Fruit fly (Drosophila melanogaster) whole organism, embryonic: ENCODE results near the gene CG34348.

Source experiments
- Ada2b ChIP-seq: fragments of 200-800 bp; sonication (Bioruptor generic); IDR thresholded peaks from 2 replicates; pipeline ENCODE4 v1.3.6; 2022; ENCODE audit warnings: missing biosample characterization, missing genetic modification characterization
- Atf-2 ChIP-seq: fragments of 200-800 bp; sonication (Bioruptor generic); optimal IDR thresholded peaks from 2 replicates; lab custom pipeline; 2016; ENCODE audit warnings: missing biosample characterization, missing genetic modification characterization
- Bdp1 ChIP-seq: fragments of 200-800 bp; sonication (Bioruptor generic); optimal IDR thresholded peaks from 3 replicates; lab custom pipeline; 2016; ENCODE audit warnings: missing biosample characterization, missing genetic modification characterization
- CG10267 ChIP-seq: fragments of 200-800 bp; sonication (Bioruptor generic); optimal IDR thresholded peaks from 2 replicates; lab custom pipeline; 2018; ENCODE audit warnings: missing biosample characterization, mild to moderate bottlenecking, missing genetic modification characterization, moderate library complexity
- CG12769 ChIP-seq: fragments of 200-800 bp; sonication (Bioruptor generic); optimal IDR thresholded peaks from 2 replicates; lab custom pipeline; 2019; ENCODE audit warnings: missing biosample characterization, mild to moderate bottlenecking, missing genetic modification characterization, moderate library complexity
- CG14014 ChIP-seq: fragments of 200-800 bp; sonication (Bioruptor generic); IDR thresholded peaks from 2 replicates; pipeline ENCODE4 v1.3.6; 2022; ENCODE audit warnings: missing biosample characterization, missing genetic modification characterization
- CG15011 ChIP-seq: fragments of 200-800 bp; sonication (Bioruptor generic); optimal IDR thresholded peaks from 3 replicates; lab custom pipeline; 2018; ENCODE audit warnings: missing biosample characterization, mild to moderate bottlenecking, missing genetic modification characterization
- CG17361 ChIP-seq: fragments of 200-800 bp; sonication (Bioruptor generic); IDR thresholded peaks from 3 replicates; pipeline ENCODE4 v1.3.6; 2022; ENCODE audit warnings: missing biosample characterization, missing genetic modification characterization
- CG30020 ChIP-seq: fragments of 200-800 bp; optimal IDR thresholded peaks from 2 replicates; lab custom pipeline; 2019; ENCODE audit warnings: missing biosample characterization, mild to moderate bottlenecking, missing genetic modification characterization, moderate library complexity
- CG31365 ChIP-seq: fragments of 200-800 bp; sonication (Bioruptor generic); optimal IDR thresholded peaks from 2 replicates; lab custom pipeline; 2018; ENCODE audit warnings: missing biosample characterization, mild to moderate bottlenecking, missing genetic modification characterization
- CG31388 ChIP-seq: fragments of 200-800 bp; sonication (Bioruptor generic); optimal IDR thresholded peaks from 2 replicates; lab custom pipeline; 2016; ENCODE audit warnings: missing biosample characterization, missing genetic modification characterization
- CG3838 ChIP-seq: fragments of 200-800 bp; sonication (Bioruptor generic); optimal IDR thresholded peaks from 3 replicates; lab custom pipeline; 2016; ENCODE audit warnings: missing biosample characterization, missing genetic modification characterization
- CG3995 ChIP-seq: fragments of 200-800 bp; sonication (Bioruptor generic); optimal IDR thresholded peaks from 3 replicates; lab custom pipeline; 2016; ENCODE audit warnings: missing biosample characterization, missing genetic modification characterization
- CG4617 ChIP-seq: fragments of 200-800 bp; sonication (Bioruptor generic); optimal IDR thresholded peaks from 3 replicates; lab custom pipeline; 2016; ENCODE audit warnings: missing biosample characterization, missing genetic modification characterization, borderline replicate concordance
- CG4707 ChIP-seq: fragments of 200-800 bp; sonication (Bioruptor generic); optimal IDR thresholded peaks from 2 replicates; lab custom pipeline; 2018; ENCODE audit warnings: missing biosample characterization, mild to moderate bottlenecking, missing genetic modification characterization, moderate library complexity
- CG6813 ChIP-seq: fragments of 200-800 bp; sonication (Bioruptor generic); optimal IDR thresholded peaks from 2 replicates; lab custom pipeline; 2017; ENCODE audit warnings: missing biosample characterization, missing genetic modification characterization, mild to moderate bottlenecking, moderate library complexity, missing genetic modification reagents
- CG7372 ChIP-seq: fragments of 200-800 bp; sonication (Bioruptor generic); IDR thresholded peaks from 2 replicates; pipeline ENCODE4 v1.3.6; 2022; ENCODE audit warnings: missing biosample characterization, missing genetic modification characterization
- CG7745 ChIP-seq: fragments of 200-800 bp; sonication (Bioruptor generic); optimal IDR thresholded peaks from 2 replicates; lab custom pipeline; 2018; ENCODE audit warnings: missing biosample characterization, mild to moderate bottlenecking, missing genetic modification characterization, moderate library complexity
- CG7987 ChIP-seq: fragments of 200-800 bp; sonication (Bioruptor generic); optimal IDR thresholded peaks from 2 replicates; lab custom pipeline; 2018; ENCODE audit warnings: missing biosample characterization, mild to moderate bottlenecking, missing genetic modification characterization, moderate library complexity
- CG8359 ChIP-seq: fragments of 200-800 bp; sonication (Bioruptor generic); optimal IDR thresholded peaks from 2 replicates; lab custom pipeline; 2017; ENCODE audit warnings: missing biosample characterization, mild to moderate bottlenecking, missing genetic modification characterization, borderline replicate concordance
- CG9932 ChIP-seq: fragments of 200-800 bp; sonication (Bioruptor generic); IDR thresholded peaks from 2 replicates; pipeline ENCODE4 v1.3.6; 2022; ENCODE audit warnings: missing biosample characterization, missing genetic modification characterization
- Camta ChIP-seq: fragments of 200-800 bp; sonication (Bioruptor generic); optimal IDR thresholded peaks from 2 replicates; lab custom pipeline; 2016; ENCODE audit warnings: missing biosample characterization, missing genetic modification characterization
- Dp ChIP-seq: fragments of 200-800 bp; sonication (Bioruptor generic); optimal IDR thresholded peaks from 2 replicates; lab custom pipeline; 2018; ENCODE audit warnings: missing biosample characterization, mild to moderate bottlenecking, missing genetic modification characterization, moderate library complexity
- Ets65A ChIP-seq: fragments of 200-800 bp; sonication (Bioruptor generic); peaks from one replicate; lab custom pipeline; 2016; ENCODE audit warnings: missing biosample characterization, missing genetic modification characterization
- GATAe ChIP-seq: fragments of 200-800 bp; sonication (Bioruptor generic); conservative IDR thresholded peaks from 2 replicates; pipeline ENCODE4 v1.3.6; 2022; ENCODE audit warnings: missing biosample characterization, missing genetic modification characterization
- HLH54F ChIP-seq: fragments of 200-800 bp; sonication (Bioruptor generic); optimal IDR thresholded peaks from 3 replicates; lab custom pipeline; 2016; ENCODE audit warnings: missing biosample characterization, missing genetic modification characterization
- HmgZ ChIP-seq: fragments of 200-800 bp; sonication (Bioruptor generic); optimal IDR thresholded peaks from 2 replicates; lab custom pipeline; 2018; ENCODE audit warnings: missing biosample characterization, mild to moderate bottlenecking, missing genetic modification characterization
- Lhr ChIP-seq: fragments of 200-800 bp; sonication (Bioruptor generic); optimal IDR thresholded peaks from 3 replicates; lab custom pipeline; 2017; ENCODE audit warnings: mild to moderate bottlenecking, missing biosample characterization, missing genetic modification reagents, missing genetic modification characterization
- Mes4 ChIP-seq: fragments of 200-800 bp; sonication (Bioruptor generic); optimal IDR thresholded peaks from 2 replicates; lab custom pipeline; 2016; ENCODE audit warnings: missing biosample characterization, missing genetic modification characterization
- Ssrp ChIP-seq: fragments of 200-800 bp; sonication (Bioruptor generic); optimal IDR thresholded peaks from 2 replicates; lab custom pipeline; 2018; ENCODE audit warnings: missing biosample characterization, mild to moderate bottlenecking, missing genetic modification characterization, moderate library complexity
- Xrp1 ChIP-seq: fragments of 200-800 bp; sonication (Bioruptor generic); IDR thresholded peaks from 2 replicates; pipeline ENCODE4 v1.3.6; 2022; ENCODE audit warnings: missing biosample characterization, missing genetic modification characterization
- ap ChIP-seq: fragments of 200-800 bp; sonication (Bioruptor generic); IDR thresholded peaks from 2 replicates; pipeline ENCODE4 v1.3.6; 2022; ENCODE audit warnings: missing biosample characterization, missing genetic modification characterization
- br ChIP-seq: fragments of >200 bp; optimal IDR thresholded peaks from 2 replicates; lab custom pipeline; 2017
- bsh ChIP-seq, 2 experiments: fragments of 200-800 bp; sonication (Bioruptor generic); optimal IDR thresholded peaks; 2 replicates each; lab custom pipeline; 2017 to 2018; ENCODE audit warnings: mild to moderate bottlenecking in 2 of 2, missing biosample characterization in 2 of 2, missing genetic modification characterization in 2 of 2, moderate library complexity in 1 of 2
- ci ChIP-seq: fragments of 200-800 bp; sonication (Bioruptor generic); IDR thresholded peaks from 3 replicates; pipeline ENCODE4 v1.3.6; 2022; ENCODE audit warnings: missing biosample characterization, missing genetic modification characterization
- crc ChIP-seq: fragments of 200-800 bp; sonication (Bioruptor generic); optimal IDR thresholded peaks from 2 replicates; lab custom pipeline; 2016; ENCODE audit warnings: missing biosample characterization, missing genetic modification characterization
- croc ChIP-seq: fragments of 200-800 bp; sonication (Bioruptor generic); conservative IDR thresholded peaks from 3 replicates; pipeline ENCODE4 v1.3.6; 2022; ENCODE audit warnings: missing biosample characterization, missing genetic modification characterization
- dpn ChIP-seq, 2 experiments: fragments of 200-800 bp; sonication (Bioruptor generic); optimal IDR thresholded peaks; 3 replicates each; lab custom pipeline; 2016; ENCODE audit warnings: missing biosample characterization in 2 of 2, missing genetic modification characterization in 2 of 2
- gcm ChIP-seq: fragments of 200-800 bp; sonication (Bioruptor generic); optimal IDR thresholded peaks from 2 replicates; lab custom pipeline; 2019; ENCODE audit warnings: missing biosample characterization, mild to moderate bottlenecking, missing genetic modification characterization, moderate library complexity
- gem ChIP-seq: fragments of 200-800 bp; sonication (Bioruptor generic); optimal IDR thresholded peaks from 2 replicates; lab custom pipeline; 2019; ENCODE audit warnings: missing biosample characterization, mild to moderate bottlenecking, missing genetic modification characterization, moderate library complexity
- gsb-n ChIP-seq: fragments of 200-800 bp; sonication (Bioruptor generic); optimal IDR thresholded peaks from 3 replicates; lab custom pipeline; 2018; ENCODE audit warnings: missing biosample characterization, mild to moderate bottlenecking, missing genetic modification characterization
- ham ChIP-seq: fragments of 200-800 bp; sonication (Bioruptor generic); IDR thresholded peaks from 2 replicates; pipeline ENCODE4 v1.3.6; 2022; ENCODE audit warnings: missing biosample characterization, missing genetic modification characterization
- her ChIP-seq: fragments of 200-800 bp; sonication (Bioruptor generic); optimal IDR thresholded peaks from 2 replicates; lab custom pipeline; 2016; ENCODE audit warnings: missing biosample characterization, missing genetic modification characterization
- lmd ChIP-seq: fragments of 200-800 bp; sonication (Bioruptor generic); IDR thresholded peaks from 2 replicates; pipeline ENCODE4 v1.3.6; 2022; ENCODE audit warnings: missing biosample characterization, missing genetic modification characterization
- mam ChIP-seq: fragments of 200-800 bp; sonication (Bioruptor generic); optimal IDR thresholded peaks from 3 replicates; lab custom pipeline; 2016; ENCODE audit warnings: missing biosample characterization, missing genetic modification characterization
- mirr ChIP-seq: fragments of 200-800 bp; sonication (Bioruptor generic); optimal IDR thresholded peaks from 3 replicates; lab custom pipeline; 2018; ENCODE audit warnings: missing biosample characterization, mild to moderate bottlenecking, missing genetic modification characterization
- pnt ChIP-seq: fragments of 200-800 bp; sonication (Bioruptor generic); optimal IDR thresholded peaks from 3 replicates; lab custom pipeline; 2016; ENCODE audit warnings: missing biosample characterization, missing genetic modification characterization
- pum ChIP-seq: fragments of 200-800 bp; sonication (Bioruptor generic); optimal IDR thresholded peaks from 2 replicates; lab custom pipeline; 2016; ENCODE audit warnings: missing biosample characterization, missing genetic modification characterization
- ranshi ChIP-seq: fragments of 200-800 bp; sonication (Bioruptor generic); IDR thresholded peaks from 2 replicates; pipeline ENCODE4 v1.3.6; 2022; ENCODE audit warnings: missing biosample characterization, missing genetic modification characterization
- sens ChIP-seq: fragments of 200-800 bp; sonication (Bioruptor generic); peaks from one replicate; lab custom pipeline; 2016; ENCODE audit warnings: missing biosample characterization, missing genetic modification characterization
- sob ChIP-seq: fragments of 200-800 bp; sonication (Bioruptor generic); IDR thresholded peaks from 2 replicates; pipeline ENCODE4 v1.3.6; 2022; ENCODE audit warnings: missing biosample characterization, missing genetic modification characterization
- ssp ChIP-seq: fragments of 200-800 bp; sonication (Bioruptor generic); IDR thresholded peaks from 2 replicates; pipeline ENCODE4 v1.3.6; 2022; ENCODE audit warnings: missing biosample characterization, missing genetic modification characterization
- tup ChIP-seq: fragments of 200-800 bp; sonication (Bioruptor generic); optimal IDR thresholded peaks from 2 replicates; lab custom pipeline; 2016; ENCODE audit warnings: missing biosample characterization, mild to moderate bottlenecking, missing genetic modification characterization, moderate library complexity

The CG34348 gene

DNA sequence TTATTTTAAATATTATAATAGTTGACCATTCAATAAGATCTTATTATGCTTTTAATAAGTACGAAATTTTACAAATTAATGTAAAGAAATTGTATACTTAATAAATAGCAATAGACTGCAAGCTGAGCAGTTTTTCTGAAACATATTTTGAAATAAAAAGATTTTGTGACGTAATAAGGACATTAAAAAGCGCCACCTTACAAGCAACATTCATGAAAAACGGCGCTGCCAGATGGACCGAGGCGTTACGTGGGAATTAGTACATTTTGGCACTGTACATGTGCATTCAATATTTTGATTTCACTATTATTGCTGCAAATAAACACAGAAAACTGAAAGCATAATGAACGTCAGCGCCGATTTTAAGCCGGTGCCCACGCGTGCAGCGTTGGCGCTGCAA, 9.2 kb downstream of the CG34348 start, which contains the start of gene CG1738 (continued):
- TF ChIP-seq gcm (GFP tag; lab: Kevin White, UChicago) (no peak), CG15011 (GFP tag; lab: Kevin White, UChicago) (no peak), ranshi (GFP tag; lab: Robert Waterston, UW) (no peak), crc (no peak), dpn (GFP tag; optimal IDR thresholded peaks at IDR 0.05; lab: Kevin White, UChicago) (peak; percentile 1 to 5), CG12769 (tag; lab: Kevin White, UChicago) (no peak), GATAe (GFP tag; lab: Robert Waterston, UW) (no peak), CG17361 (GFP tag; lab: Robert Waterston, UW) (no peak), CG30020 (no peak), ci (GFP tag; lab: Robert Waterston, UW) (no peak), CG4617 (GFP tag; lab: Kevin White, UChicago) (peak; percentile 14), pum (no peak), CG3838 (GFP tag; lab: Kevin White, UChicago) (no peak), CG7745 (tag; lab: Kevin White, UChicago) (no peak), bsh (GFP tag; optimal IDR thresholded peaks at IDR 0.05; lab: Kevin White, UChicago) (peak in 1 of 2 experiments; percentile 4), CG7372 (no peak), sens (GFP tag; lab: Kevin White, UChicago) (peak; percentile 75), Dp (GFP tag; lab: Kevin White, UChicago) (peak; percentile 8), ham (no peak), CG4707 (GFP tag; lab: Kevin White, UChicago) (no peak), mirr (no peak), ssp (no peak)

DNA sequence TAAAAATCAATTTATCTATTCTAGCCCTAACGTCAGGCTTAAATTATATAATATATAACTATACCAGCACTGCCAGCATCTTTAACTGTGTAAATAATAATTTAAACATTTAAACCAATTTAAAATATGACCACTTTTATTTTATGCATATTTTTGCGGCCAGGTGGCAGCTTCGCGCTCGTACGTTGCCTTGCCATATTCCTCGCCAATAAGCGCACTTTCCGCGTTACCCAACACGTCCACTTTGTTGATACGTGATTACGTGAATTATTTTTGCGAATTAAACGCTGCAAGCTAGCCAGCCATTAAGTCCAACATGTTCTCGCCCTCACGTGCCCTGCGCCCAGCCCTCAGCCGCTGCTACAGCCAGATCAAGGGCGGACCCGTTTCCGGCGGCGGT, 10.1 kb downstream of the CG34348 start, which contains the start of gene NdufV3:
Gene NdufV3, plus strand, starts transcription at position 219 of the 400 bp plus-strand sequence.
- TF ChIP-seq HmgZ (tag; lab: Kevin White, UChicago) (peak; percentile 48), her (GFP tag; lab: Kevin White, UChicago) (no peak), Ets65A (GFP tag; lab: Kevin White, UChicago) (peak; percentile 79), Ada2b (GFP tag; lab: Robert Waterston, UW) (no peak), Bdp1 (GFP tag; lab: Kevin White, UChicago) (no peak), Ssrp (no peak), HLH54F (peak; percentile 9), Lhr (GFP tag; lab: Kevin White, UChicago) (no peak), mam (GFP tag; lab: Kevin White, UChicago) (peak; percentile 34), gem (peak; percentile 24), gsb-n (tag; lab: Kevin White, UChicago) (no peak), lmd (GFP tag; lab: Robert Waterston, UW) (no peak; the same call in 1 of the 2 replicates), CG14014 (GFP tag; lab: Robert Waterston, UW) (no peak), CG9932 (GFP tag; lab: Robert Waterston, UW) (peak; percentile 67), CG6813 (GFP tag; lab: Kevin White, UChicago) (no peak), pnt (no peak), CG31388 (GFP tag; lab: Kevin White, UChicago) (no peak), ap (GFP tag; lab: Robert Waterston, UW) (no peak), Atf-2 (GFP tag; lab: Kevin White, UChicago) (no peak), Mes4 (no peak), croc (no peak), CG10267 (tag; lab: Kevin White, UChicago) (peak; percentile 49), CG31365 (tag; lab: Kevin White, UChicago) (no peak), tup (no peak), br (lab: Kevin White, UChicago) (no peak), dpn (GFP tag; optimal IDR thresholded peaks at IDR 0.05; lab: Kevin White, UChicago) (peak; percentile 4 to 34), CG8359 (no peak), CG3995 (GFP tag; lab: Kevin White, UChicago) (no peak), Xrp1 (GFP tag; lab: Robert Waterston, UW) (0 out of 2 replicates have a peak, but pooled peaks have one; percentile 39), Camta (GFP tag; lab: Kevin White, UChicago) (no peak), sob (no peak; the same call in 1 of the 2 replicates), CG7987 (GFP tag; lab: Kevin White, UChicago) (peak; percentile 64)
